Worm (Caenorhabditis elegans) whole organism, mixed stage, embryonic: ENCODE results near the gene F40A3.7.

Source experiments
- M03D4.4 ChIP-seq: sonication (generic microtip); optimal IDR thresholded peaks from 2 replicates; lab custom pipeline; 2017; ENCODE audit warnings: mild to moderate bottlenecking, missing genetic modification characterization, missing compliant biosample characterization
- bed-3 ChIP-seq: fragments of 200-800 bp; sonication (Bioruptor generic); optimal IDR thresholded peaks from 3 replicates; lab custom pipeline; 2018; ENCODE audit warnings: mild to moderate bottlenecking, missing genetic modification characterization, moderate library complexity, missing compliant biosample characterization
- blmp-1 ChIP-seq: fragments of 150-350 bp; optimal IDR thresholded peaks from 2 replicates; lab custom pipeline; 2014; ENCODE audit warnings: missing biosample characterization, missing genetic modification characterization
- ceh-39 ChIP-seq: fragments of 150-350 bp; optimal IDR thresholded peaks from 2 replicates; lab custom pipeline; 2014; ENCODE audit warnings: missing biosample characterization, missing genetic modification characterization
- ceh-43 ChIP-seq: fragments of 200-800 bp; sonication (Bioruptor generic); optimal IDR thresholded peaks from 2 replicates; lab custom pipeline; 2018; ENCODE audit warnings: mild to moderate bottlenecking, missing genetic modification characterization, moderate library complexity, missing compliant biosample characterization
- ceh-83 ChIP-seq: fragments of 200-800 bp; sonication (Bioruptor generic); optimal IDR thresholded peaks from 2 replicates; lab custom pipeline; 2018; ENCODE audit warnings: mild to moderate bottlenecking, missing genetic modification characterization, missing compliant biosample characterization
- ces-1 ChIP-seq: fragments of 150-350 bp; optimal IDR thresholded peaks from 2 replicates; lab custom pipeline; 2014; ENCODE audit warnings: missing biosample characterization, missing genetic modification reagents, missing genetic modification characterization
- cnd-1 ChIP-seq: fragments of 200-800 bp; sonication (Bioruptor generic); optimal IDR thresholded peaks from 2 replicates; lab custom pipeline; 2018; ENCODE audit warnings: mild to moderate bottlenecking, missing genetic modification characterization, missing compliant biosample characterization
- drap-1 ChIP-seq: fragments of 200-800 bp; sonication (Bioruptor generic); optimal IDR thresholded peaks from 3 replicates; lab custom pipeline; 2018; ENCODE audit warnings: mild to moderate bottlenecking, missing genetic modification characterization, missing compliant biosample characterization
- elt-3 ChIP-seq: fragments of 150-350 bp; optimal IDR thresholded peaks from 2 replicates; lab custom pipeline; 2014; ENCODE audit warnings: missing biosample characterization, missing genetic modification characterization
- ham-2 ChIP-seq: fragments of 200-800 bp; sonication (Bioruptor generic); optimal IDR thresholded peaks from 2 replicates; lab custom pipeline; 2018; ENCODE audit warnings: mild to moderate bottlenecking, missing genetic modification characterization, missing compliant biosample characterization
- hlh-1 ChIP-seq: fragments of 150-350 bp; optimal IDR thresholded peaks from 2 replicates; lab custom pipeline; 2014; ENCODE audit warnings: missing biosample characterization, missing genetic modification reagents, missing genetic modification characterization
- lin-13 ChIP-seq: fragments of 150-350 bp; optimal IDR thresholded peaks from 2 replicates; lab custom pipeline; 2014; ENCODE audit warnings: missing biosample characterization, missing genetic modification characterization
- lin-32 ChIP-seq: fragments of 200-800 bp; sonication (Bioruptor generic); optimal IDR thresholded peaks from 2 replicates; lab custom pipeline; 2018; ENCODE audit warnings: mild to moderate bottlenecking, missing genetic modification characterization, missing compliant biosample characterization
- lsy-2 ChIP-seq: fragments of 150-350 bp; optimal IDR thresholded peaks from 2 replicates; lab custom pipeline; 2014; ENCODE audit warnings: missing biosample characterization, missing genetic modification characterization
- mep-1 ChIP-seq: fragments of 150-350 bp; optimal IDR thresholded peaks from 2 replicates; lab custom pipeline; 2017; ENCODE audit warnings: missing biosample characterization, missing genetic modification reagents, missing genetic modification characterization, inconsistent platforms
- mls-2 ChIP-seq: sonication (generic microtip); optimal IDR thresholded peaks from 2 replicates; lab custom pipeline; 2016; ENCODE audit warnings: mild to moderate bottlenecking, missing genetic modification characterization, moderate library complexity, missing compliant biosample characterization
- nhr-12 ChIP-seq: fragments of 150-350 bp; optimal IDR thresholded peaks from 2 replicates; lab custom pipeline; 2014; ENCODE audit warnings: missing biosample characterization, missing genetic modification characterization
- nhr-2 ChIP-seq: fragments of 150-350 bp; optimal IDR thresholded peaks from 2 replicates; lab custom pipeline; 2014; ENCODE audit warnings: missing biosample characterization, missing genetic modification characterization
- nhr-237 ChIP-seq: fragments of 150-350 bp; optimal IDR thresholded peaks from 2 replicates; lab custom pipeline; 2014; ENCODE audit warnings: missing biosample characterization, missing genetic modification characterization
- nhr-28 ChIP-seq: fragments of 150-350 bp; optimal IDR thresholded peaks from 2 replicates; lab custom pipeline; 2014; ENCODE audit warnings: missing biosample characterization, missing genetic modification characterization
- pha-4 ChIP-seq: fragments of 150-350 bp; optimal IDR thresholded peaks from 2 replicates; lab custom pipeline; 2018; ENCODE audit warnings: missing biosample characterization, missing genetic modification reagents, missing genetic modification characterization
- sem-2 ChIP-seq: fragments of 200-800 bp; sonication (Bioruptor generic); optimal IDR thresholded peaks from 2 replicates; lab custom pipeline; 2018; ENCODE audit warnings: mild to moderate bottlenecking, missing genetic modification characterization, missing compliant biosample characterization
- snpc-4 ChIP-seq: fragments of 150-350 bp; optimal IDR thresholded peaks from 2 replicates; lab custom pipeline; 2014; ENCODE audit warnings: missing biosample characterization, missing genetic modification characterization
- sptf-1 ChIP-seq: sonication (generic microtip); optimal IDR thresholded peaks from 2 replicates; lab custom pipeline; 2017; ENCODE audit warnings: mild to moderate bottlenecking, missing genetic modification characterization, moderate library complexity, missing compliant biosample characterization
- tbx-8 ChIP-seq: fragments of 200-800 bp; sonication (Bioruptor generic); optimal IDR thresholded peaks from 2 replicates; lab custom pipeline; 2018; ENCODE audit warnings: mild to moderate bottlenecking, missing genetic modification characterization, moderate library complexity, missing compliant biosample characterization
- unc-120 ChIP-seq: sonication (generic microtip); optimal IDR thresholded peaks from 2 replicates; lab custom pipeline; 2017; ENCODE audit warnings: missing genetic modification characterization, missing compliant biosample characterization; ENCODE audit not compliant: poor library complexity, severe bottlenecking
- unc-39 ChIP-seq: fragments of 150-350 bp; optimal IDR thresholded peaks from 2 replicates; lab custom pipeline; 2014; ENCODE audit warnings: missing biosample characterization, missing genetic modification characterization
- unc-62 ChIP-seq: fragments of 150-350 bp; optimal IDR thresholded peaks from 2 replicates; lab custom pipeline; 2014; ENCODE audit warnings: missing biosample characterization, missing genetic modification reagents, missing genetic modification characterization
- zip-8 ChIP-seq: fragments of 150-350 bp; optimal IDR thresholded peaks from 2 replicates; lab custom pipeline; 2014; ENCODE audit warnings: missing biosample characterization, missing genetic modification characterization
- ztf-11 ChIP-seq: fragments of 150-350 bp; optimal IDR thresholded peaks from 2 replicates; lab custom pipeline; 2014; ENCODE audit warnings: missing biosample characterization, missing genetic modification characterization

F40A3.7 gene

DNA sequence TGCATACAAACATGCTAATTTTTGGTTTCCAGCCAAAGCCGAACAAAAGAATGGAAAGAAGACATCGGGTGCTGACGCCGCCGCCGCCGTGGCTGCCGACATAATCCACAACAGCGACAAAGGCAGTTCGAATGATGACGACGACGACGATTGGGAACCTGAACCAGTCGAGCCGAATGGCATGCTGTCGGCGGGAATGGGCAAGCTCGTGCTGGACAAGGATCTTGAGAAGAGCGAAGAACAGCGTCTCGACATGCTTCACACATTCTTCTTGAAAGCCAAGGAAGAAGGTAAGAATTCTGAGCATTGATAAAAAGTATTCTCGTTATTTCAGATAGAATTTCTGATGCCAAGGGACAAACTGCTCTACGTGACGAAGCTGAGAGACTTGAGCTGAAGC lies 43.0 kb downstream of the F40A3.7 start:
- TF ChIP-seq lin-13 (tag; lab: Kevin White, UChicago) (no peak), unc-62 (GFP tag; lab: Kevin White, UChicago) (no peak), cnd-1 (tag; lab: Kevin White, UChicago) (no peak), M03D4.4 (tag; lab: Kevin White, UChicago) (no peak), ceh-83 (GFP tag; lab: Kevin White, UChicago) (no peak), drap-1 (GFP tag; lab: Kevin White, UChicago) (no peak), tbx-8 (GFP tag; lab: Kevin White, UChicago) (no peak), mep-1 (tag; lab: Kevin White, UChicago) (no peak), ceh-39 (no peak), ham-2 (GFP tag; lab: Kevin White, UChicago) (no peak)

- TF ChIP-seq ces-1 (GFP tag; lab: Kevin White, UChicago) = no peak
- TF ChIP-seq unc-39 (tag; lab: Kevin White, UChicago) = no peak
- TF ChIP-seq lin-32 (GFP tag; lab: Kevin White, UChicago) = no peak
- TF ChIP-seq sptf-1 (tag; lab: Kevin White, UChicago) = no peak
- TF ChIP-seq cnd-1 (tag; lab: Kevin White, UChicago) = no peak
- TF ChIP-seq nhr-28 = no peak
- no peak for TF ChIP-seq lin-13 (tag; lab: Kevin White, UChicago)
Measured at ce11 chrV:7855382-7855994, 44.2 kb downstream of the F40A3.7 start, which contains the start of gene C37C3.2. TSS of gene C37C3.2 (plus strand) at chrV:7855944.

DNA sequence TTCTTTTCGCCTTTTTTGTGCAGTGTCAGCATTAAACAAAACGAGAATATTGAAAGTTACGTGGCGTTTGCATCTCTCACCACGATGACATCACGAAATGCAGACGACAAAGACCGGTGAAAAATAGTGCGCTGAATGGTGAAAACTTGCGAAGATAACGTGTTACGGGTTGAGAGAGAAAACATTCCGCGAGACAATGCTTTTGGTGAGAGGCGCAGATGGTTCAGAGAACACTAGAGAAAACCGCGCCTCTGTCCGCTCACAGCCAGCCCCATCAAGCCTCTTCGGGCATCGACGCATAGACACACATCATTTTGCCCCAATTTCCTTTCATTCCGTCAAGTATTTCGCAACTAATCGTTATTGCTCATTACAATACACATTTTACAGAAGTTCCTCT lies 45.1 kb downstream of the F40A3.7 start, which contains the start of the genes C37C3.9 and C37C3.18:
C37C3.9 (minus strand) TSS at position 98 of the 400 bp plus-strand sequence.
C37C3.18 (plus strand) TSS at position 391 of the 400 bp plus-strand sequence.
- TF ChIP-seq mls-2 = no peak
- TF ChIP-seq ces-1 (GFP tag; lab: Kevin White, UChicago) = peak; percentile 49
- no peak for TF ChIP-seq ceh-43 (GFP tag; lab: Kevin White, UChicago)
- no peak for TF ChIP-seq ceh-39
- TF ChIP-seq snpc-4 (tag; lab: Kevin White, UChicago) = no peak
- no peak for TF ChIP-seq cnd-1 (tag; lab: Kevin White, UChicago)
- TF ChIP-seq mep-1 (tag; lab: Kevin White, UChicago) = peak; percentile 58
- TF ChIP-seq ham-2 (GFP tag; lab: Kevin White, UChicago) = peak; percentile 66
- TF ChIP-seq M03D4.4 (tag; lab: Kevin White, UChicago) = no peak
- no peak for TF ChIP-seq sem-2 (GFP tag; lab: Kevin White, UChicago)
- no peak for TF ChIP-seq zip-8 (tag; lab: Kevin White, UChicago)
- TF ChIP-seq lin-13 (tag; lab: Kevin White, UChicago) = no peak
- peak; percentile 46 for TF ChIP-seq unc-62 (GFP tag; lab: Kevin White, UChicago)
- peak; percentile 51 for TF ChIP-seq lsy-2 (tag; lab: Kevin White, UChicago)
- peak; percentile 47 for TF ChIP-seq unc-120 (tag; lab: Kevin White, UChicago)
- no peak for TF ChIP-seq nhr-12 (tag; lab: Kevin White, UChicago)
- TF ChIP-seq ceh-83 (GFP tag; lab: Kevin White, UChicago) = no peak
- no peak for TF ChIP-seq drap-1 (GFP tag; lab: Kevin White, UChicago)
- peak; percentile 2 for TF ChIP-seq blmp-1 (tag; lab: Kevin White, UChicago)
- TF ChIP-seq sptf-1 (tag; lab: Kevin White, UChicago) = no peak
- TF ChIP-seq tbx-8 (GFP tag; lab: Kevin White, UChicago) = no peak
- TF ChIP-seq pha-4 = peak; percentile 75
- no peak for TF ChIP-seq bed-3 (GFP tag; lab: Kevin White, UChicago)
- no peak for TF ChIP-seq lin-32 (GFP tag; lab: Kevin White, UChicago)
- no peak for TF ChIP-seq elt-3 (tag; lab: Kevin White, UChicago)
- TF ChIP-seq nhr-237 (tag; lab: Kevin White, UChicago) = peak; percentile 49
- no peak for TF ChIP-seq hlh-1 (tag; lab: Kevin White, UChicago)
- no peak for TF ChIP-seq nhr-2 (tag; lab: Kevin White, UChicago)
- no peak for TF ChIP-seq unc-39 (tag; lab: Kevin White, UChicago)
- TF ChIP-seq ztf-11 (tag; lab: Kevin White, UChicago) = no peak
- no peak for TF ChIP-seq nhr-28

DNA sequence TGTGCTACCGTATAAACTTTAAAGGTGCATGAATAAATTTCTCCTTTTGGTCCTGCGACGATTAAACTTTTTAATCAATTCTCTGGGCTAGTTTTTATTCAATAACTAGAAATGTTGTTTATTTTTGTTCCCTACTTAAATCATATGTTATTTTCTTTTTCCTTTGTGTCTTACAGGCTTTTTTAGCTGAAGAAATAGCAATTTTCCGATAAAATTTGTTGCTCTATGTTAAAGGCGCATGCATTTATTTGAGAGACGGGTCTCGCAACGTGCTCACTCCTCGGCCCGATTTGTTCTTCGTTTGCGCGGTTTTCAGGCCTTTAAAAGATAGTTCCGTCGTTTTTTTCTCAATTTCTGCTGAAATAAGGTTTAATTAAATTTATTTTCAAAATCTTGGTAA lies 45.8 kb downstream of the F40A3.7 start:
- peak; percentile 11 for TF ChIP-seq ces-1 (GFP tag; lab: Kevin White, UChicago)
- TF ChIP-seq nhr-28 = no peak
- peak; percentile 27 for TF ChIP-seq mep-1 (tag; lab: Kevin White, UChicago)
- TF ChIP-seq nhr-237 (tag; lab: Kevin White, UChicago) = no peak
- TF ChIP-seq drap-1 (GFP tag; lab: Kevin White, UChicago) = no peak
- TF ChIP-seq nhr-12 (tag; lab: Kevin White, UChicago) = no peak
- TF ChIP-seq, all 35 proteins: peak for 2
